Fruit fly (Drosophila melanogaster) whole organism, embryonic: ENCODE results near the gene srl.

Experiments used
- Atf3 ChIP-seq: fragments of 200-800 bp; sonication (Bioruptor generic); optimal IDR thresholded peaks from 3 replicates; lab custom pipeline; 2016; ENCODE audit warnings: missing biosample characterization, missing genetic modification characterization
- Atf6 ChIP-seq: fragments of 200-800 bp; sonication (Bioruptor generic); IDR thresholded peaks from 2 replicates; pipeline ENCODE4 v1.3.6; 2022; ENCODE audit warnings: missing biosample characterization, missing genetic modification characterization
- Bdp1 ChIP-seq: fragments of 200-800 bp; sonication (Bioruptor generic); optimal IDR thresholded peaks from 3 replicates; lab custom pipeline; 2016; ENCODE audit warnings: missing biosample characterization, missing genetic modification characterization
- Blimp-1 ChIP-seq: fragments of 200-800 bp; sonication (Bioruptor generic); optimal IDR thresholded peaks from 3 replicates; lab custom pipeline; 2018; ENCODE audit warnings: missing biosample characterization, missing genetic modification characterization, mild to moderate bottlenecking, moderate library complexity, missing genetic modification reagents
- CG10209 ChIP-seq: fragments of 200-800 bp; sonication (Bioruptor generic); optimal IDR thresholded peaks from 3 replicates; lab custom pipeline; 2017; ENCODE audit warnings: missing biosample characterization, mild to moderate bottlenecking, missing genetic modification characterization, missing genetic modification reagents
- CG10274 ChIP-seq: fragments of 200-800 bp; sonication (Bioruptor generic); optimal IDR thresholded peaks from 3 replicates; lab custom pipeline; 2017; ENCODE audit warnings: missing biosample characterization, mild to moderate bottlenecking, missing genetic modification characterization
- CG11504 ChIP-seq: fragments of 200-800 bp; sonication (Bioruptor generic); optimal IDR thresholded peaks from 3 replicates; lab custom pipeline; 2019; ENCODE audit warnings: missing biosample characterization, mild to moderate bottlenecking, missing genetic modification characterization, moderate library complexity
- CG12155 ChIP-seq: fragments of 200-800 bp; sonication (Bioruptor generic); optimal IDR thresholded peaks from 3 replicates; lab custom pipeline; 2016; ENCODE audit warnings: missing biosample characterization, missing genetic modification characterization
- CG12769 ChIP-seq: fragments of 200-800 bp; sonication (Bioruptor generic); optimal IDR thresholded peaks from 2 replicates; lab custom pipeline; 2019; ENCODE audit warnings: missing biosample characterization, mild to moderate bottlenecking, missing genetic modification characterization, moderate library complexity
- CG17385 ChIP-seq: fragments of 200-800 bp; sonication (Bioruptor generic); optimal IDR thresholded peaks from 3 replicates; lab custom pipeline; 2018; ENCODE audit warnings: missing biosample characterization, mild to moderate bottlenecking, missing genetic modification characterization
- CG18262 ChIP-seq: fragments of 200-800 bp; optimal IDR thresholded peaks from 3 replicates; lab custom pipeline; 2019; ENCODE audit warnings: missing biosample characterization, mild to moderate bottlenecking, missing genetic modification characterization, moderate library complexity
- CG2120 ChIP-seq: fragments of 200-800 bp; sonication (Bioruptor generic); optimal IDR thresholded peaks from 3 replicates; lab custom pipeline; 2016; ENCODE audit warnings: missing biosample characterization, missing genetic modification characterization
- CG31224 ChIP-seq: fragments of 200-800 bp; sonication (Bioruptor generic); IDR thresholded peaks from 2 replicates; pipeline ENCODE4 v1.3.6; 2022; ENCODE audit warnings: missing biosample characterization, missing genetic modification characterization
- CG3163 ChIP-seq: fragments of 200-800 bp; sonication (Bioruptor generic); optimal IDR thresholded peaks from 3 replicates; lab custom pipeline; 2016; ENCODE audit warnings: missing biosample characterization, missing genetic modification characterization
- CG34376 ChIP-seq: fragments of 200-800 bp; sonication (Bioruptor generic); optimal IDR thresholded peaks from 2 replicates; lab custom pipeline; 2018; ENCODE audit warnings: missing biosample characterization, mild to moderate bottlenecking, missing genetic modification characterization
- CG3995 ChIP-seq: fragments of 200-800 bp; sonication (Bioruptor generic); optimal IDR thresholded peaks from 3 replicates; lab custom pipeline; 2016; ENCODE audit warnings: missing biosample characterization, missing genetic modification characterization
- CG42726 ChIP-seq: fragments of 200-800 bp; sonication (Bioruptor generic); IDR thresholded peaks from 2 replicates; pipeline ENCODE4 v1.3.6; 2022; ENCODE audit warnings: missing biosample characterization, missing genetic modification characterization; ENCODE audit not compliant: partially characterized antibody
- CG6791 ChIP-seq: fragments of 200-800 bp; sonication (Bioruptor generic); IDR thresholded peaks from 3 replicates; pipeline ENCODE4 v1.3.6; 2022; ENCODE audit warnings: missing biosample characterization, missing genetic modification characterization; ENCODE audit not compliant: partially characterized antibody
- CG8359 ChIP-seq: fragments of 200-800 bp; sonication (Bioruptor generic); optimal IDR thresholded peaks from 2 replicates; lab custom pipeline; 2017; ENCODE audit warnings: missing biosample characterization, mild to moderate bottlenecking, missing genetic modification characterization, borderline replicate concordance
- CG9727 ChIP-seq: fragments of 200-800 bp; sonication (Bioruptor generic); optimal IDR thresholded peaks from 3 replicates; lab custom pipeline; 2017; ENCODE audit warnings: missing biosample characterization, mild to moderate bottlenecking, missing genetic modification characterization
- CG9932 ChIP-seq: fragments of 200-800 bp; sonication (Bioruptor generic); IDR thresholded peaks from 2 replicates; pipeline ENCODE4 v1.3.6; 2022; ENCODE audit warnings: missing biosample characterization, missing genetic modification characterization
- Deaf1 ChIP-seq: fragments of 200-800 bp; optimal IDR thresholded peaks from 3 replicates; lab custom pipeline; 2019; ENCODE audit warnings: missing biosample characterization, mild to moderate bottlenecking, missing genetic modification characterization, moderate library complexity
- E2f1 ChIP-seq: fragments of 200-800 bp; sonication (Bioruptor generic); IDR thresholded peaks from 2 replicates; pipeline ENCODE4 v1.3.6; 2022; ENCODE audit warnings: missing biosample characterization, missing genetic modification characterization
- E2f2 ChIP-seq: fragments of 200-800 bp; sonication (Bioruptor generic); IDR thresholded peaks from 2 replicates; pipeline ENCODE4 v1.3.6; 2022; ENCODE audit warnings: missing biosample characterization, missing genetic modification characterization
- Fer1 ChIP-seq: fragments of 200-800 bp; sonication (Bioruptor generic); optimal IDR thresholded peaks from 2 replicates; lab custom pipeline; 2017; ENCODE audit warnings: missing biosample characterization, mild to moderate bottlenecking, missing genetic modification characterization
- GATAe ChIP-seq: fragments of 200-800 bp; sonication (Bioruptor generic); conservative IDR thresholded peaks from 2 replicates; pipeline ENCODE4 v1.3.6; 2022; ENCODE audit warnings: missing biosample characterization, missing genetic modification characterization
- Hmr ChIP-seq: fragments of 200-800 bp; sonication (Bioruptor generic); optimal IDR thresholded peaks from 3 replicates; lab custom pipeline; 2017; ENCODE audit warnings: mild to moderate bottlenecking, missing biosample characterization, missing genetic modification reagents, missing genetic modification characterization
- MBD-R2 ChIP-seq: fragments of 200-800 bp; sonication (Bioruptor generic); IDR thresholded peaks from 2 replicates; pipeline ENCODE4 v1.3.6; 2022; ENCODE audit warnings: missing biosample characterization, missing genetic modification characterization
- MTF-1 ChIP-seq: fragments of 200-800 bp; sonication (Bioruptor generic); optimal IDR thresholded peaks from 2 replicates; lab custom pipeline; 2018; ENCODE audit warnings: missing biosample characterization, mild to moderate bottlenecking, missing genetic modification characterization, borderline replicate concordance
- Nf-YA ChIP-seq: fragments of 200-800 bp; sonication (Bioruptor generic); IDR thresholded peaks from 2 replicates; pipeline ENCODE4 v1.3.6; 2022; ENCODE audit warnings: missing biosample characterization, missing genetic modification characterization
- Scr ChIP-seq: fragments of 200-800 bp; sonication (Bioruptor generic); IDR thresholded peaks from 2 replicates; pipeline ENCODE4 v1.3.6; 2022; ENCODE audit warnings: missing biosample characterization, missing genetic modification characterization; ENCODE audit not compliant: partially characterized antibody
- Stat92E ChIP-seq, 3 experiments: fragments of >200 bp in 2 of 3; fragments of 200-800 bp in 1 of 3; sonication (Bioruptor generic) in 1 of 3; optimal IDR thresholded peaks; 2 replicates each; lab custom pipeline; 2017 to 2019; ENCODE audit warnings: missing biosample characterization in 3 of 3, missing genetic modification characterization in 3 of 3, mild to moderate bottlenecking in 1 of 3, moderate library complexity in 1 of 3
- TFAM ChIP-seq: fragments of 200-800 bp; sonication (Bioruptor generic); optimal IDR thresholded peaks from 2 replicates; lab custom pipeline; 2017; ENCODE audit warnings: missing biosample characterization, missing genetic modification characterization, inconsistent platforms
- ab ChIP-seq: fragments of 200-800 bp; sonication (Bioruptor generic); optimal IDR thresholded peaks from 2 replicates; lab custom pipeline; 2016; ENCODE audit warnings: missing biosample characterization, missing genetic modification characterization
- ato ChIP-seq: fragments of 200-800 bp; sonication (Bioruptor generic); IDR thresholded peaks from 2 replicates; pipeline ENCODE4 v1.3.6; 2022; ENCODE audit warnings: missing biosample characterization, missing genetic modification characterization; ENCODE audit not compliant: partially characterized antibody
- cg ChIP-seq: fragments of 200-800 bp; sonication (Bioruptor generic); optimal IDR thresholded peaks from 3 replicates; lab custom pipeline; 2019; ENCODE audit warnings: missing biosample characterization, mild to moderate bottlenecking, missing genetic modification characterization, moderate library complexity
- chinmo ChIP-seq: fragments of 200-800 bp; sonication (Bioruptor generic); IDR thresholded peaks from 4 replicates; pipeline ENCODE4 v1.3.6; 2022; ENCODE audit warnings: missing biosample characterization, missing genetic modification characterization; ENCODE audit not compliant: partially characterized antibody
- cwo ChIP-seq: fragments of 200-800 bp; sonication (Bioruptor generic); optimal IDR thresholded peaks from 3 replicates; lab custom pipeline; 2017; ENCODE audit warnings: missing biosample characterization, missing genetic modification characterization, mild to moderate bottlenecking, moderate library complexity, missing genetic modification reagents
- maf-S ChIP-seq: fragments of 200-800 bp; sonication (Bioruptor generic); optimal IDR thresholded peaks from 2 replicates; lab custom pipeline; 2016; ENCODE audit warnings: missing biosample characterization, missing genetic modification characterization
- mirr ChIP-seq: fragments of 200-800 bp; sonication (Bioruptor generic); optimal IDR thresholded peaks from 3 replicates; lab custom pipeline; 2018; ENCODE audit warnings: missing biosample characterization, mild to moderate bottlenecking, missing genetic modification characterization
- psq ChIP-seq: fragments of 200-800 bp; sonication (Bioruptor generic); optimal IDR thresholded peaks from 2 replicates; lab custom pipeline; 2017; ENCODE audit warnings: missing biosample characterization, missing genetic modification characterization
- pzg ChIP-seq: fragments of 200-800 bp; sonication (Bioruptor generic); optimal IDR thresholded peaks from 3 replicates; lab custom pipeline; 2018; ENCODE audit warnings: missing biosample characterization, mild to moderate bottlenecking, missing genetic modification characterization, moderate library complexity
- rib ChIP-seq: fragments of 200-800 bp; sonication (Bioruptor generic); IDR thresholded peaks from 2 replicates; pipeline ENCODE4 v1.3.6; 2022; ENCODE audit warnings: missing biosample characterization, missing genetic modification characterization
- slbo ChIP-seq: fragments of 200-800 bp; sonication (Bioruptor generic); IDR thresholded peaks from 2 replicates; pipeline ENCODE4 v1.3.6; 2022; ENCODE audit warnings: missing biosample characterization, missing genetic modification characterization
- sug ChIP-seq: fragments of 200-800 bp; optimal IDR thresholded peaks from 2 replicates; lab custom pipeline; 2019; ENCODE audit warnings: missing biosample characterization, mild to moderate bottlenecking, missing genetic modification characterization, moderate library complexity
- trh ChIP-seq: fragments of 200-800 bp; sonication (Bioruptor generic); optimal IDR thresholded peaks from 2 replicates; lab custom pipeline; 2016; ENCODE audit warnings: missing biosample characterization, missing genetic modification characterization
- zen ChIP-seq: fragments of 200-800 bp; sonication (Bioruptor generic); optimal IDR thresholded peaks from 3 replicates; lab custom pipeline; 2018; ENCODE audit warnings: missing biosample characterization, mild to moderate bottlenecking, missing genetic modification characterization, moderate library complexity
- zen2 ChIP-seq: fragments of 200-800 bp; sonication (Bioruptor generic); IDR thresholded peaks from 3 replicates; pipeline ENCODE4 v1.3.6; 2022; ENCODE audit warnings: missing biosample characterization, missing genetic modification characterization; ENCODE audit not compliant: partially characterized antibody

Gene srl

DNA sequence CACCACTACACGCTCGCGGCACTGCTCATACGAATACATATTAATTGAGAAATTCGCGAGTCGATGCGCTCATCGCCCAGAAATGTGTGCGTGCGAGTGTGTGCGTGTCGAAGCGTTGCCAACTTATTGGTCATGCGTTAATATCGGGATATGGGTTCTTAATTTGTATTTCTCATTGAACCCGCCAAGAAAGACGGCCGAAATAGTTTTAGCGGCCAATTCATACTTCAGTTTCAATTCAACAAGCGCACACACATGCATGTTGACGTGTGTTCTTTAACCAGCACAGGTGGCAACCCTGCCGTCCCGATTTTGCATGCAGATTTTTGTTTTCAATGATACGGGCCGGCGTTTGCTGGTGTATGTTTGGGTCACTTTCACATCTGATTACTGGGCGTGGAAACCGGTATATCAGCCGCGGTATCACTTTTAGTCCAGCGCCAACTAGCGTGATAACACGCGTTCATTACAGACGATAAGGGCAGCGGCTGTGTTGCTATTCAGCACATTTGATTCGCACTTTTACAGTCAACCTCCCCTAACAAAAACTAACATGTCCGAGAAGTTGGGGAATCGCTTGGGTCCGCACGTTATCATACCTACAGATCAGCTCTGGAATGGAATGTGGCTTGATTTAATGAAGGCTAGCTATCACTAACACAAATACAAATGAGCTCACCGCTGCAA lies 25.3 kb downstream of the srl start (continued):
- TF ChIP-seq CG42726 (GFP tag; lab: Robert Waterston, UW), result no peak
- no peak for TF ChIP-seq Fer1
- TF ChIP-seq CG12769, result peak; percentile 50
- peak; percentile 81 for TF ChIP-seq cg (GFP tag; lab: Kevin White, UChicago)
- no peak for TF ChIP-seq Scr
- TF ChIP-seq CG3163 (GFP tag; lab: Kevin White, UChicago), result no peak
- no peak for TF ChIP-seq CG6791 (GFP tag; lab: Robert Waterston, UW)
- no peak for TF ChIP-seq Stat92E (GFP tag; optimal IDR thresholded peaks at IDR 0.05; lab: Kevin White, UChicago)
- TF ChIP-seq sug, result peak; percentile 65
- TF ChIP-seq Hmr (GFP tag; lab: Kevin White, UChicago), result peak; percentile 45
- TF ChIP-seq mirr, result peak; percentile 37
- 0 out of 2 replicates have a peak, but pooled peaks have one; percentile 4 for TF ChIP-seq E2f2 (GFP tag; lab: Robert Waterston, UW)
- TF ChIP-seq ab, result no peak
- TF ChIP-seq Atf6 (GFP tag; lab: Robert Waterston, UW), result no peak
- peak; percentile 88 for TF ChIP-seq rib (GFP tag; lab: Robert Waterston, UW)
- TF ChIP-seq Atf3, result peak; percentile 19
- TF ChIP-seq Blimp-1 (GFP tag; lab: Kevin White, UChicago), result peak; percentile 38
- no peak for TF ChIP-seq TFAM (GFP tag; lab: Kevin White, UChicago)
- TF ChIP-seq Nf-YA, result 0 out of 2 replicates have a peak, but pooled peaks have one; percentile 13
- TF ChIP-seq zen, result no peak
- TF ChIP-seq CG10209, result no peak
- no peak for TF ChIP-seq CG8359 (GFP tag; lab: Kevin White, UChicago)
- peak; percentile 35 for TF ChIP-seq cwo (GFP tag; lab: Kevin White, UChicago)
- TF ChIP-seq CG9932 (GFP tag; lab: Robert Waterston, UW), result no peak
- no peak for TF ChIP-seq CG17385 (GFP tag; lab: Kevin White, UChicago)
- peak; percentile 8 for TF ChIP-seq CG12155
- TF ChIP-seq CG31224, result no peak
- 0 out of 2 replicates have a peak, but pooled peaks have one; percentile 17 for TF ChIP-seq MBD-R2 (GFP tag; lab: Robert Waterston, UW)
- TF ChIP-seq ato (GFP tag; lab: Robert Waterston, UW), result no peak
- TF ChIP-seq Bdp1 (GFP tag; lab: Kevin White, UChicago), result peak; percentile 6
- TF ChIP-seq E2f1 (GFP tag; lab: Robert Waterston, UW), result 0 out of 2 replicates have a peak, but pooled peaks have one; percentile 26
- TF ChIP-seq slbo (GFP tag; lab: Robert Waterston, UW), result peak; percentile 44; the same call in 1 of the 2 replicates
- TF ChIP-seq CG9727 (GFP tag; lab: Kevin White, UChicago), result no peak
- no peak for TF ChIP-seq maf-S (GFP tag; lab: Kevin White, UChicago)
- peak; percentile 54 for TF ChIP-seq GATAe (GFP tag; lab: Robert Waterston, UW)
- TF ChIP-seq trh (GFP tag; lab: Kevin White, UChicago), result no peak
- peak; percentile 77 for TF ChIP-seq CG34376 (GFP tag; lab: Kevin White, UChicago)
- peak; percentile 18 for TF ChIP-seq CG3995 (GFP tag; lab: Kevin White, UChicago)
- TF ChIP-seq zen2 (GFP tag; lab: Robert Waterston, UW), result peak; percentile 45; the same call in 1 of the 3 replicates
- TF ChIP-seq Deaf1 (tag; lab: Kevin White, UChicago), result peak; percentile 45
- no peak for TF ChIP-seq psq (GFP tag; lab: Kevin White, UChicago)
- TF ChIP-seq CG2120 (GFP tag; lab: Kevin White, UChicago), result peak; percentile 41
- peak; percentile 8 for TF ChIP-seq pzg
- TF ChIP-seq CG18262 (tag; lab: Kevin White, UChicago), result no peak
- TF ChIP-seq CG10274 (GFP tag; lab: Kevin White, UChicago), result peak; percentile 9
- no peak for TF ChIP-seq MTF-1 (GFP tag; lab: Kevin White, UChicago)
- no peak for TF ChIP-seq CG11504
- TF ChIP-seq chinmo (GFP tag; lab: Robert Waterston, UW), result peak; percentile 57; the same call in 1 of the 4 replicates
